Worm (Caenorhabditis elegans) whole organism, L3 larva: ENCODE measurements around the gene ndua-8.

ENCODE experiments used
- ZK546.5 ChIP-seq: sonication (generic microtip); optimal IDR thresholded peaks from 2 replicates; lab custom pipeline; 2017; ENCODE audit warnings: missing biosample characterization, missing genetic modification characterization
- aly-2 ChIP-seq: fragments of 150-350 bp; optimal IDR thresholded peaks from 2 replicates; lab custom pipeline; 2014; ENCODE audit warnings: missing biosample characterization, missing genetic modification characterization
- ama-1 ChIP-seq: fragments of 150-350 bp; optimal IDR thresholded peaks from 2 replicates; lab custom pipeline; 2018
- ceh-28 ChIP-seq: fragments of 150-350 bp; optimal IDR thresholded peaks from 2 replicates; lab custom pipeline; 2014; ENCODE audit warnings: missing biosample characterization, missing genetic modification reagents, missing genetic modification characterization
- ceh-82 ChIP-seq: fragments of 150-350 bp; optimal IDR thresholded peaks from 2 replicates; lab custom pipeline; 2014; ENCODE audit warnings: missing biosample characterization, missing genetic modification characterization
- ceh-9 ChIP-seq: sonication (generic microtip); optimal IDR thresholded peaks from 2 replicates; lab custom pipeline; 2018; ENCODE audit warnings: missing biosample characterization, missing genetic modification characterization
- daf-12 ChIP-seq: fragments of 150-350 bp; optimal IDR thresholded peaks from 2 replicates; lab custom pipeline; 2014; ENCODE audit warnings: missing biosample characterization, missing genetic modification reagents, missing genetic modification characterization
- egl-27 ChIP-seq: sonication (generic microtip); optimal IDR thresholded peaks from 4 replicates; lab custom pipeline; 2017; ENCODE audit warnings: missing biosample characterization, missing genetic modification reagents, missing genetic modification characterization
- egl-5 ChIP-seq: fragments of 150-350 bp; optimal IDR thresholded peaks from 2 replicates; lab custom pipeline; 2017; ENCODE audit warnings: missing biosample characterization, missing genetic modification reagents, missing genetic modification characterization, inconsistent platforms
- elt-1 ChIP-seq: fragments of 150-350 bp; optimal IDR thresholded peaks from 2 replicates; lab custom pipeline; 2014; ENCODE audit warnings: missing biosample characterization, missing genetic modification characterization
- elt-2 ChIP-seq: sonication (generic microtip); optimal IDR thresholded peaks from 2 replicates; lab custom pipeline; 2016; ENCODE audit warnings: missing genetic modification reagents, mild to moderate bottlenecking, missing genetic modification characterization, missing compliant biosample characterization
- elt-3 ChIP-seq, 3 experiments: fragments of 150-350 bp in 1 of 3; sonication (generic microtip) in 2 of 3; optimal IDR thresholded peaks; 2 replicates in 2 of 3; 4 replicates in 1 of 3; lab custom pipeline; 2014 to 2017; ENCODE audit warnings: missing biosample characterization in 3 of 3, missing genetic modification characterization in 3 of 3
- eor-1 ChIP-seq, 2 experiments: fragments of 150-350 bp; optimal IDR thresholded peaks; 2 replicates each; lab custom pipeline; 2014 to 2018; ENCODE audit warnings: missing biosample characterization in 2 of 2, missing genetic modification characterization in 2 of 2
- fkh-10 ChIP-seq: sonication (generic microtip); optimal IDR thresholded peaks from 2 replicates; lab custom pipeline; 2017; ENCODE audit warnings: missing biosample characterization, missing genetic modification reagents, missing genetic modification characterization
- fkh-2 ChIP-seq: fragments of 150-350 bp; optimal IDR thresholded peaks from 2 replicates; lab custom pipeline; 2014; ENCODE audit warnings: missing biosample characterization, missing genetic modification reagents, missing genetic modification characterization
- hmg-11 ChIP-seq: sonication (generic microtip); optimal IDR thresholded peaks from 2 replicates; lab custom pipeline; 2016; ENCODE audit warnings: missing genetic modification characterization, missing compliant biosample characterization
- jun-1 ChIP-seq: fragments of 150-350 bp; optimal IDR thresholded peaks from 2 replicates; lab custom pipeline; 2014; ENCODE audit warnings: missing biosample characterization, missing genetic modification reagents, missing genetic modification characterization
- lin-15B ChIP-seq: fragments of 150-350 bp; optimal IDR thresholded peaks from 2 replicates; lab custom pipeline; 2014; ENCODE audit warnings: missing biosample characterization, missing genetic modification characterization
- lsy-12 ChIP-seq: sonication (generic microtip); optimal IDR thresholded peaks from 2 replicates; lab custom pipeline; 2016; ENCODE audit warnings: mild to moderate bottlenecking, missing genetic modification characterization, missing compliant biosample characterization
- mdl-1 ChIP-seq: fragments of 150-350 bp; optimal IDR thresholded peaks from 2 replicates; lab custom pipeline; 2014; ENCODE audit warnings: missing biosample characterization, missing genetic modification characterization
- nfya-1 ChIP-seq: sonication (generic microtip); optimal IDR thresholded peaks from 2 replicates; lab custom pipeline; 2017; ENCODE audit warnings: missing genetic modification characterization, mild to moderate bottlenecking, missing compliant biosample characterization, antibody characterized with exemption, moderate library complexity; ENCODE audit not compliant: insufficient read depth
- nhr-11 ChIP-seq: fragments of 150-350 bp; optimal IDR thresholded peaks from 2 replicates; lab custom pipeline; 2014; ENCODE audit warnings: missing biosample characterization, missing genetic modification characterization
- nhr-23 ChIP-seq: fragments of 150-350 bp; optimal IDR thresholded peaks from 2 replicates; lab custom pipeline; 2014; ENCODE audit warnings: missing biosample characterization, missing genetic modification reagents, missing genetic modification characterization
- nhr-237 ChIP-seq: fragments of 150-350 bp; optimal IDR thresholded peaks from 2 replicates; lab custom pipeline; 2014; ENCODE audit warnings: missing biosample characterization, missing genetic modification characterization
- nhr-28 ChIP-seq: fragments of 150-350 bp; optimal IDR thresholded peaks from 2 replicates; lab custom pipeline; 2014; ENCODE audit warnings: missing biosample characterization, missing genetic modification characterization
- nhr-43 ChIP-seq: sonication (generic microtip); optimal IDR thresholded peaks from 2 replicates; lab custom pipeline; 2016; ENCODE audit warnings: mild to moderate bottlenecking, missing genetic modification characterization, missing compliant biosample characterization; ENCODE audit not compliant: poor library complexity, severe bottlenecking
- nhr-67 ChIP-seq: fragments of 150-350 bp; optimal IDR thresholded peaks from 2 replicates; lab custom pipeline; 2014; ENCODE audit warnings: missing biosample characterization, missing genetic modification characterization
- nhr-77 ChIP-seq: fragments of 150-350 bp; optimal IDR thresholded peaks from 2 replicates; lab custom pipeline; 2014; ENCODE audit warnings: missing biosample characterization, missing genetic modification characterization
- pha-4 ChIP-seq: fragments of 150-350 bp; optimal IDR thresholded peaks from 2 replicates; lab custom pipeline; 2014; ENCODE audit warnings: missing biosample characterization, missing genetic modification reagents, missing genetic modification characterization
- pqm-1 ChIP-seq: fragments of 150-350 bp; optimal IDR thresholded peaks from 2 replicates; lab custom pipeline; 2017; ENCODE audit warnings: missing biosample characterization, missing genetic modification characterization, inconsistent platforms
- sea-2 ChIP-seq: fragments of 150-350 bp; sonication (generic microtip); optimal IDR thresholded peaks from 4 replicates; lab custom pipeline; 2014; ENCODE audit warnings: missing biosample characterization, missing genetic modification reagents, missing genetic modification characterization
- skn-1 ChIP-seq: fragments of 150-350 bp; optimal IDR thresholded peaks from 2 replicates; lab custom pipeline; 2014; ENCODE audit warnings: missing biosample characterization, missing genetic modification characterization
- tbx-2 ChIP-seq: sonication (generic microtip); optimal IDR thresholded peaks from 2 replicates; lab custom pipeline; 2016; ENCODE audit warnings: mild to moderate bottlenecking, missing genetic modification characterization, missing compliant biosample characterization
- unc-39 ChIP-seq: sonication (generic microtip); optimal IDR thresholded peaks from 4 replicates; lab custom pipeline; 2017; ENCODE audit warnings: missing biosample characterization, missing genetic modification characterization
- unc-62 ChIP-seq: fragments of 150-350 bp; sonication (generic microtip); optimal IDR thresholded peaks from 4 replicates; lab custom pipeline; 2014; ENCODE audit warnings: missing biosample characterization, missing genetic modification reagents, missing genetic modification characterization
- ztf-4 ChIP-seq: fragments of 150-350 bp; optimal IDR thresholded peaks from 2 replicates; lab custom pipeline; 2014; ENCODE audit warnings: missing biosample characterization, missing genetic modification characterization

The ndua-8 gene

DNA sequence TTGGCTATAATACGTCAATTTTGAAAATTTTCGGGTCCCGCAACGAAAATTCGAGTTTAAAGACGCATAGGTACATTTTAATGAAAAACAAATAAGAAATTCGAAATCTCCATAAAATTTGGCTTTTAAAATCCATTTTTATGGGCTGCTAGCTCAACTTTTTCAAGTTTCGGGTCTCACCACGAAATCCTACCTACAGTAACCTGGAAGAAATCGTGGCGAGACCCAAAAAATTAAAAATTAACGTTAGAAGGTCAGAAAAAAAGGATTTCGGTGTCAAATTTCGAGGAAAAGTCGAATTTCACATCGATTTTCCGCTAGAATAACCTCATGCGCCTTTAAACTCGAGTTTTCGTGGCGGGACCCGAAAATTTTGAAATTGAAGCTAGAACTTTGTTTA is 46.7 kb upstream of the ndua-8 start:
- no peak for TF ChIP-seq egl-5 (tag; lab: Kevin White, UChicago)
- no peak for TF ChIP-seq ceh-9
- no peak for TF ChIP-seq skn-1
- TF ChIP-seq ztf-4 (tag; lab: Kevin White, UChicago), result no peak
- TF ChIP-seq elt-3 (tag; optimal IDR thresholded peaks at IDR 0.05; lab: Kevin White, UChicago), result no peak
- no peak for TF ChIP-seq eor-1 (tag; optimal IDR thresholded peaks at IDR 0.05; lab: Kevin White, UChicago)
- TF ChIP-seq egl-27 (tag; lab: Kevin White, UChicago), result no peak

DNA sequence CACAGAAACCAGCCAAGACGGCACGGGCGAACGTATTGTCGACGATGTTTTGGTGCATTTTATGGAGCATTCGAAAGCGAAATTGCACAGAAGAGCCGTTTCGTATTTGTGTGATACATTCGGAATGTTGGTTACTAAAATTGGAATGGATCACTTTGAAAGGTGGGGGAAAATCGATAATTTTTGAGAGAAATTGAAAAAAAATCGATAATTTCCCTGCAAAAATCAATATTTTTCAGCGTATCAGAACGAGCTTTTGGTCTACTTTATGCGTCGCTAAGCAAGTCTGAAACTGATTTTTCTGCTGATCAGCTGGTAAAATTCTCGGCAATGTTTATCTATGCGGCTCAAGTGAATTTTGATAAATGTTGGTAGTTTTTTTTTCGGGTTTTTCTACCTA is 46.1 kb upstream of the ndua-8 start:
- no peak for TF ChIP-seq egl-5 (tag; lab: Kevin White, UChicago)
- peak; percentile 78 for TF ChIP-seq ceh-28 (tag; lab: Kevin White, UChicago)

ce11 chrIII:2487046-2487760 is 41.7 kb upstream of the ndua-8 start, which contains the start of gene Y54F10AL.1:
Gene Y54F10AL.1 (plus strand): TSS chrIII:2487710.
- TF ChIP-seq daf-12 (no peak), mdl-1 (no peak), nfya-1 (tag; lab: Kevin White, UChicago) (peak; percentile 2), nhr-11 (no peak), elt-1 (tag; lab: Kevin White, UChicago) (no peak), nhr-23 (peak; percentile 2), ceh-82 (tag; lab: Kevin White, UChicago) (no peak), eor-1 (tag; optimal IDR thresholded peaks at IDR 0.05; lab: Kevin White, UChicago) (no peak), unc-39 (no peak), sea-2 (GFP tag; lab: Kevin White, UChicago) (no peak), elt-2 (no peak), lin-15B (peak; percentile 39), ama-1 (no peak), egl-27 (tag; lab: Kevin White, UChicago) (no peak)

ce11 chrIII:2506463-2506862 is 22.4 kb upstream of the ndua-8 start:
- TF ChIP-seq nhr-43 (tag; lab: Kevin White, UChicago) (no peak), nfya-1 (tag; lab: Kevin White, UChicago) (peak; percentile 62), mdl-1 (no peak)
- TF ChIP-seq, all 47 proteins: peak for 1

ce11 chrIII:2507938-2508337 is 20.9 kb upstream of the ndua-8 start, which contains the start of gene Y54F10AM.8:
Gene Y54F10AM.8 (minus strand): TSS chrIII:2507972.
- TF ChIP-seq jun-1 (tag; lab: Kevin White, UChicago) (peak; percentile 49), fkh-2 (no peak), skn-1 (peak; percentile 48), nhr-77 (no peak), fkh-10 (GFP tag; lab: Kevin White, UChicago) (no peak), elt-2 (peak; percentile 98), nhr-67 (tag; lab: Kevin White, UChicago) (no peak), ceh-9 (no peak), nhr-28 (no peak), ama-1 (no peak), egl-5 (tag; lab: Kevin White, UChicago) (no peak), pha-4 (peak; percentile 33), unc-39 (no peak), ztf-4 (tag; lab: Kevin White, UChicago) (no peak), sea-2 (GFP tag; lab: Kevin White, UChicago) (no peak), ZK546.5 (no peak), aly-2 (tag; lab: Kevin White, UChicago) (no peak), unc-62 (no peak), pqm-1 (tag; lab: Kevin White, UChicago) (peak; percentile 86), lsy-12 (tag; lab: Kevin White, UChicago) (no peak), nhr-237 (no peak), eor-1 (tag; optimal IDR thresholded peaks at IDR 0.05; lab: Kevin White, UChicago) (no peak), tbx-2 (tag; lab: Kevin White, UChicago) (no peak), nhr-43 (tag; lab: Kevin White, UChicago) (no peak), hmg-11 (tag; lab: Kevin White, UChicago) (no peak)
